Worm (Caenorhabditis elegans): ENCODE measurements around the gene F19G12.3.

F19G12.3 gene

DNA sequence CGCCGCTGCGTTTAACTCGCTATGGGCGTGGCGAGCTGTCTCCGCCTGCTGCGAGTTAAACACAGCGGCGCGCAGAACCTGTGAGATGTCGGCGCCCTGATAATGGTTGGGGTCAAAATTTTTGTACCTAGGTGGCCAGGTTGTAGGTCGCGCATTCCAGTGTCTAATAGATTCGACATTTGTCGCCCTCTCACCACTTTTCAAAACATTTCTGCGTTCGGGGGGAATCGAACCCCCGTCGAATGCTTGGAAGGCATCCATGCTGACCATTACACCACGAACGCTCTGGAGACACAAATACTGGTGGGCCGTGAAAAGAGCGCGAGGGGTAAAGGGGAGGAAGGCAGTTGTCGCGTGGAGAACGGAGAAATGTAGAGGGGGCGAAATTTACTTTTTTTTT is 45.2 kb upstream of the F19G12.3 start (continued):
- TF ChIP-seq Y56A3A.18 (GFP tag; IDR thresholded peaks at IDR 0.05) (peak; percentile 88; the same call in 1 of the 2 replicates), T07F8.4 (tag; optimal IDR thresholded peaks at IDR 0.05) (peak; percentile 47), gei-17 (GFP tag; optimal IDR thresholded peaks at IDR 0.05) (peak; percentile 88), nhr-80 (tag; optimal IDR thresholded peaks at IDR 0.05) (peak; percentile 43), F52B5.7 (tag; optimal IDR thresholded peaks at IDR 0.05) (peak; percentile 70), Y95B8A.8 (GFP tag; IDR thresholded peaks at IDR 0.05) (peak; percentile 52; the same call in 1 of the 2 replicates), nfya-1 (tag; optimal IDR thresholded peaks at IDR 0.05; ENCODE audit: borderline replicate concordance, insufficient read depth) (no peak), Y67H2A.10 (GFP tag; conservative IDR thresholded peaks at IDR 0.05) (peak; percentile 32), dpl-1 (GFP tag; optimal IDR thresholded peaks at IDR 0.05) (no peak), ztf-22 (GFP tag; optimal IDR thresholded peaks at IDR 0.05) (peak; percentile 70), cebp-1 (GFP tag; IDR thresholded peaks at IDR 0.05) (0 out of 2 replicates have a peak, but pooled peaks have one; percentile 35), cebp-1 (tag; optimal IDR thresholded peaks at IDR 0.05) (peak; percentile 78), hrde-1 (tag; optimal IDR thresholded peaks at IDR 0.05; ENCODE audit: borderline replicate concordance) (peak; percentile 43), zfh-2 (GFP tag; conservative IDR thresholded peaks at IDR 0.05) (peak; percentile 83), attf-3 (GFP tag; conservative IDR thresholded peaks at IDR 0.05) (no peak), ama-1 (optimal IDR thresholded peaks at IDR 0.05) (no peak), ama-1 (GFP tag; optimal IDR thresholded peaks at IDR 0.05) (no peak), nhr-179 (tag; optimal IDR thresholded peaks at IDR 0.05) (peak; percentile 53), rec-8 (tag; optimal IDR thresholded peaks at IDR 0.05) (peak; percentile 38 to 73), Y53G8AR.9 (GFP tag; conservative IDR thresholded peaks at IDR 0.05) (peak; percentile 78), F57A8.1 (GFP tag; optimal IDR thresholded peaks at IDR 0.05) (peak; percentile 31), nfya-2 (GFP tag; IDR thresholded peaks at IDR 0.05) (no peak), atf-7 (tag; optimal IDR thresholded peaks at IDR 0.05) (peak; percentile 75), attf-5 (GFP tag; optimal IDR thresholded peaks at IDR 0.05) (peak; percentile 53), tlf-1 (GFP tag; optimal IDR thresholded peaks at IDR 0.05) (peak; percentile 44), let-607 (tag; optimal IDR thresholded peaks at IDR 0.05) (peak; percentile 46 to 63), F22D6.2 (tag; optimal IDR thresholded peaks at IDR 0.05) (peak; percentile 45), egrh-3 (GFP tag; IDR thresholded peaks at IDR 0.05) (no peak; the same call in 1 of the 2 replicates), ZK185.1 (tag; optimal IDR thresholded peaks at IDR 0.05; ENCODE audit: poor library complexity, severe bottlenecking) (peak; percentile 77), hlh-12 (tag; optimal IDR thresholded peaks at IDR 0.05) (no peak), ets-4 (GFP tag; optimal IDR thresholded peaks at IDR 0.05) (peak; percentile 85), egl-44 (GFP tag; IDR thresholded peaks at IDR 0.05) (peak; percentile 90), Y79H2A.3 (GFP tag; conservative IDR thresholded peaks at IDR 0.05) (no peak), lin-40 (tag; optimal IDR thresholded peaks at IDR 0.05) (peak; percentile 81), ztf-3 (GFP tag; optimal IDR thresholded peaks at IDR 0.05) (no peak)

DNA sequence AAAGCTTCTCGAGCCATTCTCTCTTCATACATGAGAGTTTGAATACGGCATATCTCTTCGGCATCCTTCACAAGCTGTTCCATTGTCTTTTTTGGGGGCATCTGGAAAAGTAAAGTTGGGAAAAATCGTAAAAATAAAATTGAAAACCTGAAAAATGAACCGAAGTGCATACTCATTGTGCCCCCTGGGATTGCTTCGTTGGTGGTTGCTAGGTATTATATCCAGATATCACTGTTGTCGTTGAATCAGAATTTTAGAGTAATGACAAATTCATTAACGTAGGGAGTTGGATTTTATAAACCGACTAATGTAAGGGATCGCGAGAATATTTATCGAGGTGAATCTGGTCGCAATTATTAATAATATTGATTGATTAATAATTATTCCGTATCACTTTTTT is 43.0 kb upstream of the F19G12.3 start, which contains the start of gene F56C3.10:
TSS of gene F56C3.10 (minus strand) at position 101 of the 400 bp plus-strand sequence.
- TF ChIP-seq ceh-40 (GFP tag; IDR thresholded peaks at IDR 0.05): no peak
- TF ChIP-seq lsl-1 (GFP tag; optimal IDR thresholded peaks at IDR 0.05): no peak
- TF ChIP-seq ceh-91 (GFP tag; IDR thresholded peaks at IDR 0.05): no peak
- TF ChIP-seq hlh-12 (tag; optimal IDR thresholded peaks at IDR 0.05): no peak
- TF ChIP-seq F57A8.1 (GFP tag; optimal IDR thresholded peaks at IDR 0.05): no peak
- TF ChIP-seq atf-7 (tag; optimal IDR thresholded peaks at IDR 0.05): no peak
- no peak for TF ChIP-seq C06A6.2 (GFP tag; conservative IDR thresholded peaks at IDR 0.05)
- no peak for TF ChIP-seq ceh-79 (tag; optimal IDR thresholded peaks at IDR 0.05)

Data from whole organism, young adult.